Worm (Caenorhabditis elegans): Measurements from ENCODE around the gene srv-19.

DNA sequence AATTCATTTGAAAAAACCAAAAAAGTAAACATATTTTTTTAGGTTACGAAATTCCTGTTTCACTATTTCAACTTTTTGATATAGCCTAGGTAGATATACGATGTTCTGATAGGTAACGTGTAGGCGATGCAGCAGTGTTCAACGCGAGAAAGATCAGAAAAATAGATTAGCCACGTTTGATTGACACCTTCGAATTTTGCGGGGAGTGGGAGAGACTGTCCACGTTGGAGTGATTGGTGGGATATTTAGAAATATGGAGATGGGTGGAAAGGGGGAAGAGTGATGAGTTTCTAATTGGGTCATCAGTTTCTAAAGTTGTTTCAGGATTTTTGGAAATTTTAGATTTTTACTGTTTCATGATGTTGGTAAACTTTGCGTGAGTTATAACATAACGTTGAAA lies 49.4 kb upstream of the srv-19 start:
- TF ChIP-seq fkh-10 (GFP tag; optimal IDR thresholded peaks at IDR 0.05) (no peak), elt-3 (tag; optimal IDR thresholded peaks at IDR 0.05) (no peak), dpl-1 (GFP tag; optimal IDR thresholded peaks at IDR 0.05) (no peak), nhr-76 (tag; optimal IDR thresholded peaks at IDR 0.05) (no peak), sptf-1 (tag; optimal IDR thresholded peaks at IDR 0.05) (no peak), hlh-4 (tag; optimal IDR thresholded peaks at IDR 0.05) (no peak), ceh-82 (tag; optimal IDR thresholded peaks at IDR 0.05) (no peak), C34B4.2 (tag; optimal IDR thresholded peaks at IDR 0.05) (no peak), mdl-1 (tag; optimal IDR thresholded peaks at IDR 0.05) (no peak), ceh-63 (GFP tag; optimal IDR thresholded peaks at IDR 0.05) (no peak), efl-1 (optimal IDR thresholded peaks at IDR 0.05) (no peak), efl-1 (GFP tag; optimal IDR thresholded peaks at IDR 0.05 in 1 of 2) (no peak), snpc-4 (tag; optimal IDR thresholded peaks at IDR 0.05) (no peak)
